Worm (Caenorhabditis elegans) whole organism, midembryonic: Measurements from ENCODE around the gene C38D4.7.

Experiments used
- T22C8.4 ChIP-seq: fragments of 200-800 bp; sonication (Bioruptor generic); IDR thresholded peaks from 2 replicates; pipeline ENCODE4 v1.3.6; 2022; ENCODE audit warnings: missing genetic modification characterization, missing compliant biosample characterization
- cog-1 ChIP-seq: sonication (generic microtip); optimal IDR thresholded peaks from 2 replicates; lab custom pipeline; 2016; ENCODE audit warnings: missing genetic modification characterization, missing compliant biosample characterization
- flt-1 ChIP-seq: fragments of 200-800 bp; sonication (Bioruptor generic); IDR thresholded peaks from 2 replicates; pipeline ENCODE4 v1.3.6; 2022; ENCODE audit warnings: missing genetic modification characterization, missing compliant biosample characterization
- klf-2 ChIP-seq: fragments of 200-800 bp; sonication (Bioruptor generic); conservative IDR thresholded peaks from 2 replicates; pipeline ENCODE4 v1.3.6; 2022; ENCODE audit warnings: missing genetic modification reagents, missing genetic modification characterization, missing compliant biosample characterization
- med-1 ChIP-seq: sonication (generic microtip); optimal IDR thresholded peaks from 2 replicates; lab custom pipeline; 2017; ENCODE audit warnings: missing genetic modification characterization, mild to moderate bottlenecking, missing compliant biosample characterization, antibody characterized with exemption, missing genetic modification reagents; ENCODE audit not compliant: insufficient read depth
- ref-1 ChIP-seq: fragments of 200-800 bp; sonication (Bioruptor generic); conservative IDR thresholded peaks from 2 replicates; pipeline ENCODE4 v1.3.6; 2022; ENCODE audit warnings: missing genetic modification reagents, missing genetic modification characterization, missing compliant biosample characterization
- tab-1 ChIP-seq: fragments of 200-800 bp; sonication (Bioruptor generic); IDR thresholded peaks from 2 replicates; pipeline ENCODE4 v1.3.6; 2022; ENCODE audit warnings: missing genetic modification characterization, missing compliant biosample characterization
- ztf-23 ChIP-seq: fragments of 200-800 bp; sonication (Bioruptor generic); IDR thresholded peaks from 2 replicates; pipeline ENCODE4 v1.3.6; 2022; ENCODE audit warnings: missing genetic modification reagents, missing genetic modification characterization, missing compliant biosample characterization
- ztf-29 ChIP-seq: fragments of 200-800 bp; sonication (Bioruptor generic); IDR thresholded peaks from 2 replicates; pipeline ENCODE4 v1.3.6; 2022; ENCODE audit warnings: missing genetic modification reagents, missing genetic modification characterization, missing compliant biosample characterization

C38D4.7 gene

DNA sequence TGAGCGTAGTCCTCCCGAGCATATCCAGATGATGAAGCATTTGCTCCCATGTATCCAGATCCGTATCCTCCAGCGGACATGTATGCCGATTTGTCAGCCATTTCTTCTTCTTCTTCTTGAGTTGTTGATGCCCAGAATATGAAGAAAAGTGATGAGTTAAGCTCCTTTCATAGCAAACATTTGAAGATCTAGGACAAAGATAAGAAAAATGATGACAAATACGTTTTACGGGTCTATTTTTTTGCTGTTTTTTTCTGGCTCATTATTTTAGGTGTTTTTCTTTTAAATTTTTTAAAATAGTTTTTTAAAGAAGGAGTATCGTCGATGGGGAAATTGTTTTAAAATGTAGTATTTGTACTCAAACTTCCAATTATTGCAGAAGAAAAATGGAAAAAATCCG lies 19.1 kb upstream of the C38D4.7 start, which contains the start of gene nspd-9:
nspd-9 (minus strand) TSS at position 101 of the 400 bp plus-strand sequence.
- TF ChIP-seq T22C8.4 (no peak), tab-1 (no peak), ref-1 (no peak), cog-1 (tag; lab: Kevin White, UChicago) (no peak), ztf-23 (GFP tag; lab: Robert Waterston, UW) (no peak), med-1 (GFP tag; lab: Kevin White, UChicago) (no peak), klf-2 (no peak), flt-1 (no peak), ztf-29 (GFP tag; lab: Robert Waterston, UW) (no peak)

DNA sequence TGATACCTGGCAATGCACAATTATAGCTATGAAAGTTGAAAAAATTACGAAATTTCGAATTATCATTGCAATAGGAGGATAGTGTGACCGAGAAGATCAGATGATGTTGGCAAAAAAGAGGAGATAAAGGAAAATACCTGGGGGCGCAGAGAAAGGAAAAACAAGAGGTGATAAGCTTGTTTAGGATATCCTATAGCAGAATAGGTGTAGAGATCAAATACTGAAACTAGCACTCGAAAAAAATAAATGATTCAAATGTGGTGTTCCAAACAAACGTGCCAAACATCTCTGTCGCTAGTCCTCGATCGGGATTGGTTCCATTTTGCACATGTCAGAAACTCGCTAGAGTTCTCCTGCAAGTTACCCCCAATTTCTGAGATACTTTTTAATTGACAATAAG lies 18.3 kb upstream of the C38D4.7 start, which contains the start of gene F26A1.9:
F26A1.9 (minus strand) TSS at position 101 of the 400 bp plus-strand sequence.
- no peak for TF ChIP-seq cog-1 (tag; lab: Kevin White, UChicago)
- no peak for TF ChIP-seq tab-1
- no peak for TF ChIP-seq med-1 (GFP tag; lab: Kevin White, UChicago)
- TF ChIP-seq klf-2 = no peak
- TF ChIP-seq ztf-23 (GFP tag; lab: Robert Waterston, UW) = no peak

DNA sequence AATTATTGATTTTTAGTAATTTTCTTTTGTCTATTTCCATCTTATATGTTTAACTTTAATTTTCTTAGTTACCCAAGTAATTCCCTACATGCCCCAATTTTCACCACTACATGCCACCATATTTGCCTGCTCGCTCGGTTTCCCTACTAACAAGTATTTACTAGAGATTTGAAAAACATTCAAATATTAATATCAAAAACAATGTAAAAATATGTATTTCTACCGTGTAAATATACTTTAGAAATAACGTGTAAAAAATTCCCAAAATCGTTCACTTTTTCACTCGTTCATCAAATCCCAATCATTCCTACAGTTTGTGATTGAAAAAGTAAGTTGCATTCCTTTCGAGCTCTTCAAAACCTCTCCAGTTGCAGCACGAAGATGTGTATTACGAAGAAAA lies 15.5 kb upstream of the C38D4.7 start, which contains the start of gene F26A1.3:
F26A1.3 (plus strand) TSS at position 301 of the 400 bp plus-strand sequence.
- TF ChIP-seq ztf-29 (GFP tag; lab: Robert Waterston, UW) (no peak), klf-2 (no peak), T22C8.4 (no peak), med-1 (GFP tag; lab: Kevin White, UChicago) (no peak), flt-1 (no peak), ztf-23 (GFP tag; lab: Robert Waterston, UW) (no peak), ref-1 (no peak), tab-1 (no peak), cog-1 (tag; lab: Kevin White, UChicago) (no peak)

ce11 chrIII:4822140-4822539 lies 11.0 kb upstream of the C38D4.7 start, which contains the start of gene F26A1.8:
F26A1.8 (minus strand) TSS chrIII:4822240.
- TF ChIP-seq flt-1 (no peak), cog-1 (tag; lab: Kevin White, UChicago) (no peak), T22C8.4 (no peak), klf-2 (no peak), ztf-29 (GFP tag; lab: Robert Waterston, UW) (no peak), tab-1 (no peak), med-1 (GFP tag; lab: Kevin White, UChicago) (no peak), ztf-23 (GFP tag; lab: Robert Waterston, UW) (no peak), ref-1 (no peak)

- TF ChIP-seq klf-2 (no peak), ztf-23 (GFP tag; lab: Robert Waterston, UW) (no peak), flt-1 (no peak), T22C8.4 (no peak), med-1 (GFP tag; lab: Kevin White, UChicago) (no peak), cog-1 (tag; lab: Kevin White, UChicago) (no peak), ztf-29 (GFP tag; lab: Robert Waterston, UW) (no peak), tab-1 (no peak), ref-1 (no peak)
These were observed 8.7 kb upstream of the C38D4.7 start, which contains the start of gene F26A1.7 for ce11 chrIII:4819843-4820242. F26A1.7 (minus strand) TSS chrIII:4819943.

DNA sequence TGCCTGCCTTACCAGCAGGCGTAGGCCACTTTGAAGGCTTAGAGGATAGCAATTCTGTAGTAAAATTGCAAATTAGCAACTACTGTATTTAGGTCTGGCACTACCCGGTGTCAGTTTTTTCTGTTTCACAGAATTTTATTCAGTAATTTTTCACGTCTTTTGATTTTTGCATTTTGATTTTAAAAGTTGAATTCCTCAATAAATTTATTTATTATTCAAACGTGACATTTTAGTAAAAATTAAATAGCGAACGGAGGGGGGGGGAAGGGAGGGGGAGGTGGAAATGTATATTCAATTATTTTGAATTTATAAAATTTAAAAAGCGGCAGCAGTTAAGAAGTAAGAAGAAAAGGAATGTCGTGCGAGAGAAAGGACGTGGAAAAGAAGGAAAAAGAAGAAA lies 6.1 kb upstream of the C38D4.7 start, which contains the start of gene F26A1.4:
F26A1.4 (plus strand) TSS at position 301 of the 400 bp plus-strand sequence.
- no peak for TF ChIP-seq tab-1
- no peak for TF ChIP-seq ztf-23 (GFP tag; lab: Robert Waterston, UW)
- no peak for TF ChIP-seq ztf-29 (GFP tag; lab: Robert Waterston, UW)
- no peak for TF ChIP-seq med-1 (GFP tag; lab: Kevin White, UChicago)
- no peak for TF ChIP-seq T22C8.4
- no peak for TF ChIP-seq flt-1
- TF ChIP-seq cog-1 (tag; lab: Kevin White, UChicago) = no peak
- no peak for TF ChIP-seq klf-2
- no peak for TF ChIP-seq ref-1

DNA sequence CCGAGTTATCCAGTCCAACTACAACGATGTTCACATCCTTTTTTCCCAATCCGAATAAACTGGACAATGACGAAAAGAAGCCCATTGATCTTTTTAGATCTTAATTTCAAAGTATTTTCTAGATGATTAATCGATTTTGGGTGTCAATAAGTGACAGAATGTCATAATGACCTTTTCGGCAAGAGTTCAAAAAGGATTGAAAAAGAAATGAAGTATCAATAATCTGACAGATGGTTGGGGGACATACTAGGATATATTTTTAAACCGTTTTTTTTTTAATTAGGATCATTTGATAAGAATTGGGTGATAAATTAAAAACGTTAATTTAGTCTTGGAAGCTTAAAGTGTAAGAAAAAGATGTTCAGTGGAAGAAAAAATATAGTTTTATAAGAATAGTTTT lies 3.6 kb upstream of the C38D4.7 start, which contains the start of gene arl-6:
arl-6 (minus strand) TSS at position 101 of the 400 bp plus-strand sequence.
- no peak for TF ChIP-seq ztf-23 (GFP tag; lab: Robert Waterston, UW)
- no peak for TF ChIP-seq ztf-29 (GFP tag; lab: Robert Waterston, UW)
- no peak for TF ChIP-seq cog-1 (tag; lab: Kevin White, UChicago)
- no peak for TF ChIP-seq klf-2
- no peak for TF ChIP-seq flt-1
- TF ChIP-seq T22C8.4 = no peak
- TF ChIP-seq med-1 (GFP tag; lab: Kevin White, UChicago) = no peak
- TF ChIP-seq ref-1 = no peak
- no peak for TF ChIP-seq tab-1

DNA sequence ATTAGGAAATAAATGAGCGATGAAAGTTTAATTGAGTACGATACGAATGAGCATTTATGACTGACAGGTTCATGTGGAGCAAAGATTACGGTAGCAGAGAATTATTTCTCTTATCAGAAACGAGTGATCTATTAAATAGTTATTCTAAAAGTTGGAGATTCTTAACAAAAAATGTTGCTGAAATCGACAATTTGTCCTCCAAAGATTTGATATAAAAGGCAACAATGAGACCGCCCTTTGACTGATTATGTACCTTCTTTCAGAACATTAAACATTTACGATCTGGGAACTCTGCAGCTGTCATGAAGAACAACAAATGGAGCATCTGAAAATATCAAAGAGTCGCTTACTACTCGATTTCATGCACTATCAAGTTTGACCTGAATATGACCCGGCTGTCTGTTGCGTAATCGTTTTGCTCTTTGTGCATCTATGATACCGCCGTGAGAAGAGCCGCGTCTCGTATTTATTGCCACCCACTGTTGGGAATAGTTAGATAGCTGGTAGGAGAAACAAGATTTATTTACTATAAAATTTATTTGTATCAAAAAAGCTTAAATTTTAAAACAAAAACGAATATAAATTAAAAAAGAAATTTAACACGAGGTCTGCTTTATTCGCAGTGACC lies 1.5 kb downstream of the C38D4.7 start, which contains the start of gene pal-1:
pal-1 (minus strand) TSS at position 51 of the 628 bp plus-strand sequence.
- no peak for TF ChIP-seq ztf-29 (GFP tag; lab: Robert Waterston, UW)
- no peak for TF ChIP-seq med-1 (GFP tag; lab: Kevin White, UChicago)
- no peak for TF ChIP-seq klf-2
- no peak for TF ChIP-seq tab-1
- no peak for TF ChIP-seq cog-1 (tag; lab: Kevin White, UChicago)

DNA sequence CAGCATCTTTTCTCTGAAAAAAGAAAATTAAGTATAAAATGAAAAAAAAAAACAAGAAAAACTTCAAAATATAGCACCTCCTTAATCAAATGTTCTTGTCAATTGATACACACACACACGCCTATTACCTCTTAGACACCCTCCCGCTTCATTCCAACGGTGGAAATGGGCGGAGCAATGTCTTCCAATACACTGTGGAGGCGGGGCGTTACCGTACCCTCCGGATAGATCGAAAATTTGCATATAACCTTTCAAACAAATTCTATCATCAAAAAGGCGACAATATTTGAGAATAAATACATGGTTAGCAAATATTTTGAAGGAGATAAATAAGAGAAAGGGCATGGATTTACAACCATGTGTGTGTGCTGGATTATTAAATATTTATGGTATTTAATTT lies 3.0 kb downstream of the C38D4.7 start:
- TF ChIP-seq flt-1 = no peak
- TF ChIP-seq ref-1 = no peak
- no peak for TF ChIP-seq tab-1
- TF ChIP-seq ztf-23 (GFP tag; lab: Robert Waterston, UW) = no peak
- no peak for TF ChIP-seq klf-2
- no peak for TF ChIP-seq T22C8.4
- TF ChIP-seq med-1 (GFP tag; lab: Kevin White, UChicago) = no peak
- no peak for TF ChIP-seq ztf-29 (GFP tag; lab: Robert Waterston, UW)
- no peak for TF ChIP-seq cog-1 (tag; lab: Kevin White, UChicago)

ce11 chrIII:4806345-4806744 lies 4.8 kb downstream of the C38D4.7 start:
- TF ChIP-seq T22C8.4 = no peak
- TF ChIP-seq ztf-23 (GFP tag; lab: Robert Waterston, UW) = no peak
- TF ChIP-seq tab-1 = no peak
- no peak for TF ChIP-seq klf-2
- no peak for TF ChIP-seq med-1 (GFP tag; lab: Kevin White, UChicago)
- no peak for TF ChIP-seq cog-1 (tag; lab: Kevin White, UChicago)
- TF ChIP-seq ztf-29 (GFP tag; lab: Robert Waterston, UW) = no peak
